Fruit fly (Drosophila melanogaster) whole organism, embryonic: Measurements from ENCODE around the gene Adsl.

Source experiments
- Awh ChIP-seq: fragments of 200-800 bp; sonication (Bioruptor generic); IDR thresholded peaks from 2 replicates; pipeline ENCODE4, ENCODE4 v1.3.6; 2022; ENCODE audit warnings: missing biosample characterization, missing genetic modification characterization
- B-H2 ChIP-seq: fragments of 200-800 bp; sonication (Bioruptor generic); optimal IDR thresholded peaks from 2 replicates; lab custom pipeline; 2018; ENCODE audit warnings: missing biosample characterization, mild to moderate bottlenecking, missing genetic modification characterization
- CG10147 ChIP-seq: fragments of 200-800 bp; sonication (Bioruptor generic); optimal IDR thresholded peaks from 2 replicates; lab custom pipeline; 2019; ENCODE audit warnings: missing biosample characterization, mild to moderate bottlenecking, missing genetic modification characterization, moderate library complexity
- CG10209 ChIP-seq: fragments of 200-800 bp; sonication (Bioruptor generic); optimal IDR thresholded peaks from 3 replicates; lab custom pipeline; 2017; ENCODE audit warnings: missing biosample characterization, mild to moderate bottlenecking, missing genetic modification characterization, missing genetic modification reagents
- CG11695 ChIP-seq: fragments of 200-800 bp; sonication (Bioruptor generic); IDR thresholded peaks from 3 replicates; pipeline ENCODE4 v1.3.6; 2022; ENCODE audit warnings: missing biosample characterization, missing genetic modification characterization
- CG12942 ChIP-seq: fragments of 200-800 bp; sonication (Bioruptor generic); optimal IDR thresholded peaks from 3 replicates; lab custom pipeline; 2016; ENCODE audit warnings: missing biosample characterization, missing genetic modification characterization
- CG14441 ChIP-seq: fragments of 200-800 bp; sonication (Bioruptor generic); IDR thresholded peaks from 2 replicates; pipeline ENCODE4 v1.3.6; 2022; ENCODE audit warnings: missing biosample characterization, missing genetic modification characterization
- CG14860 ChIP-seq: fragments of 200-800 bp; sonication (Bioruptor generic); IDR thresholded peaks from 3 replicates; pipeline ENCODE4 v1.3.6; 2022; ENCODE audit warnings: missing biosample characterization, missing genetic modification characterization; ENCODE audit not compliant: partially characterized antibody
- CG14965 ChIP-seq: fragments of 200-800 bp; sonication (Bioruptor generic); optimal IDR thresholded peaks from 2 replicates; lab custom pipeline; 2016; ENCODE audit warnings: missing biosample characterization, missing genetic modification characterization, borderline replicate concordance
- CG2712 ChIP-seq: fragments of 200-800 bp; optimal IDR thresholded peaks from 3 replicates; lab custom pipeline; 2019; ENCODE audit warnings: missing biosample characterization, mild to moderate bottlenecking, missing genetic modification characterization, moderate library complexity
- CG2875 ChIP-seq: fragments of 200-800 bp; sonication (Bioruptor generic); optimal IDR thresholded peaks from 2 replicates; lab custom pipeline; 2017; ENCODE audit warnings: missing biosample characterization, mild to moderate bottlenecking, missing genetic modification characterization, missing genetic modification reagents
- CG30020 ChIP-seq: fragments of 200-800 bp; optimal IDR thresholded peaks from 2 replicates; lab custom pipeline; 2019; ENCODE audit warnings: missing biosample characterization, mild to moderate bottlenecking, missing genetic modification characterization, moderate library complexity
- CG33213 ChIP-seq: fragments of 200-800 bp; sonication (Bioruptor generic); optimal IDR thresholded peaks from 3 replicates; lab custom pipeline; 2016; ENCODE audit warnings: missing biosample characterization, missing genetic modification characterization
- CG34224 ChIP-seq: fragments of 200-800 bp; sonication (Bioruptor generic); IDR thresholded peaks from 3 replicates; pipeline ENCODE4 v1.3.6; 2022; ENCODE audit warnings: missing biosample characterization, missing genetic modification characterization; ENCODE audit not compliant: partially characterized antibody
- CG6791 ChIP-seq: fragments of 200-800 bp; sonication (Bioruptor generic); IDR thresholded peaks from 3 replicates; pipeline ENCODE4 v1.3.6; 2022; ENCODE audit warnings: missing biosample characterization, missing genetic modification characterization; ENCODE audit not compliant: partially characterized antibody
- CG7963 ChIP-seq: fragments of 200-800 bp; sonication (Bioruptor generic); IDR thresholded peaks from 3 replicates; pipeline ENCODE4 v1.3.6; 2022; ENCODE audit warnings: missing biosample characterization, missing genetic modification characterization; ENCODE audit not compliant: partially characterized antibody
- CG8359 ChIP-seq: fragments of 200-800 bp; sonication (Bioruptor generic); optimal IDR thresholded peaks from 2 replicates; lab custom pipeline; 2017; ENCODE audit warnings: missing biosample characterization, mild to moderate bottlenecking, missing genetic modification characterization, borderline replicate concordance
- CG8388 ChIP-seq: fragments of 200-800 bp; sonication (Bioruptor generic); optimal IDR thresholded peaks from 2 replicates; lab custom pipeline; 2019; ENCODE audit warnings: missing biosample characterization, mild to moderate bottlenecking, missing genetic modification characterization, moderate library complexity
- CG8924 ChIP-seq: fragments of 200-800 bp; optimal IDR thresholded peaks from 3 replicates; lab custom pipeline; 2019; ENCODE audit warnings: missing biosample characterization, mild to moderate bottlenecking, missing genetic modification characterization, moderate library complexity
- CoRest ChIP-seq: fragments of 200-800 bp; sonication (Bioruptor generic); optimal IDR thresholded peaks from 3 replicates; lab custom pipeline; 2018; ENCODE audit warnings: missing biosample characterization, mild to moderate bottlenecking, missing genetic modification characterization, moderate library complexity
- D19A ChIP-seq: fragments of 200-800 bp; optimal IDR thresholded peaks from 3 replicates; lab custom pipeline; 2019; ENCODE audit warnings: missing biosample characterization, mild to moderate bottlenecking, missing genetic modification characterization, moderate library complexity
- Doc3 ChIP-seq: fragments of 200-800 bp; sonication (Bioruptor generic); IDR thresholded peaks from 3 replicates; pipeline ENCODE4 v1.3.6; 2022; ENCODE audit warnings: missing biosample characterization, missing genetic modification characterization; ENCODE audit not compliant: partially characterized antibody
- E2f2 ChIP-seq: fragments of 200-800 bp; sonication (Bioruptor generic); IDR thresholded peaks from 2 replicates; pipeline ENCODE4 v1.3.6; 2022; ENCODE audit warnings: missing biosample characterization, missing genetic modification characterization
- Ets65A ChIP-seq: fragments of 200-800 bp; sonication (Bioruptor generic); peaks from one replicate; lab custom pipeline; 2016; ENCODE audit warnings: missing biosample characterization, missing genetic modification characterization
- Gug ChIP-seq: fragments of 200-800 bp; sonication (Bioruptor generic); IDR thresholded peaks from 4 replicates; pipeline ENCODE4 v1.3.6; 2022; ENCODE audit warnings: missing biosample characterization, missing genetic modification characterization
- Hand ChIP-seq: fragments of 200-800 bp; sonication (Bioruptor generic); optimal IDR thresholded peaks from 2 replicates; lab custom pipeline; 2017; ENCODE audit warnings: mild to moderate bottlenecking, missing biosample characterization, missing genetic modification reagents, missing genetic modification characterization
- Hr78 ChIP-seq, 2 experiments: fragments of 200-800 bp in 1 of 2; fragments of >200 bp in 1 of 2; sonication (Bioruptor generic) in 1 of 2; optimal IDR thresholded peaks; 2 replicates each; lab custom pipeline; 2017 to 2019; ENCODE audit warnings: missing biosample characterization in 2 of 2, missing genetic modification characterization in 2 of 2, mild to moderate bottlenecking in 1 of 2, moderate library complexity in 1 of 2
- Lim3 ChIP-seq: fragments of 200-800 bp; sonication (Bioruptor generic); IDR thresholded peaks from 2 replicates; pipeline ENCODE4 v1.3.6; 2022; ENCODE audit warnings: missing biosample characterization, missing genetic modification characterization
- NK7.1 ChIP-seq: fragments of 200-800 bp; sonication (Bioruptor generic); optimal IDR thresholded peaks from 3 replicates; lab custom pipeline; 2016; ENCODE audit warnings: missing biosample characterization, missing genetic modification characterization
- Neu2 ChIP-seq: fragments of 200-800 bp; sonication (Bioruptor generic); optimal IDR thresholded peaks from 3 replicates; lab custom pipeline; 2016; ENCODE audit warnings: missing biosample characterization, missing genetic modification characterization, borderline replicate concordance
- Rx ChIP-seq: fragments of 200-800 bp; sonication (Bioruptor generic); IDR thresholded peaks from 2 replicates; pipeline ENCODE4 v1.3.6; 2022; ENCODE audit warnings: missing biosample characterization, missing genetic modification characterization
- Xrp1 ChIP-seq: fragments of 200-800 bp; sonication (Bioruptor generic); IDR thresholded peaks from 2 replicates; pipeline ENCODE4 v1.3.6; 2022; ENCODE audit warnings: missing biosample characterization, missing genetic modification characterization
- bowl ChIP-seq: fragments of 200-800 bp; sonication (Bioruptor generic); IDR thresholded peaks from 2 replicates; pipeline ENCODE4 v1.3.6; 2022; ENCODE audit warnings: missing biosample characterization, missing genetic modification characterization
- chif ChIP-seq, 2 experiments: fragments of 200-800 bp; sonication (Bioruptor generic); optimal IDR thresholded peaks; 3 replicates each; lab custom pipeline; 2016; ENCODE audit warnings: missing biosample characterization in 2 of 2, missing genetic modification characterization in 2 of 2
- crc ChIP-seq: fragments of 200-800 bp; sonication (Bioruptor generic); optimal IDR thresholded peaks from 2 replicates; lab custom pipeline; 2016; ENCODE audit warnings: missing biosample characterization, missing genetic modification characterization
- da ChIP-seq: fragments of 200-800 bp; sonication (Bioruptor generic); optimal IDR thresholded peaks from 2 replicates; lab custom pipeline; 2016; ENCODE audit warnings: missing biosample characterization, missing genetic modification characterization
- dan ChIP-seq: fragments of 200-800 bp; sonication (Bioruptor generic); IDR thresholded peaks from 2 replicates; pipeline ENCODE4 v1.3.6; 2022; ENCODE audit warnings: missing biosample characterization, missing genetic modification characterization
- dmrt11E ChIP-seq: fragments of 200-800 bp; sonication (Bioruptor generic); optimal IDR thresholded peaks from 3 replicates; lab custom pipeline; 2018; ENCODE audit warnings: missing biosample characterization, mild to moderate bottlenecking, missing genetic modification characterization, moderate library complexity
- dpn ChIP-seq, 2 experiments: fragments of 200-800 bp; sonication (Bioruptor generic); optimal IDR thresholded peaks; 3 replicates each; lab custom pipeline; 2016; ENCODE audit warnings: missing biosample characterization in 2 of 2, missing genetic modification characterization in 2 of 2
- fd96Cb ChIP-seq: fragments of 200-800 bp; sonication (Bioruptor generic); optimal IDR thresholded peaks from 2 replicates; lab custom pipeline; 2018; ENCODE audit warnings: missing biosample characterization, mild to moderate bottlenecking, missing genetic modification characterization, moderate library complexity
- fru ChIP-seq: fragments of >200 bp; optimal IDR thresholded peaks from 2 replicates; lab custom pipeline; 2017
- gfzf ChIP-seq: fragments of 200-800 bp; sonication (Bioruptor generic); optimal IDR thresholded peaks from 2 replicates; lab custom pipeline; 2016; ENCODE audit warnings: missing biosample characterization, mild to moderate bottlenecking, missing genetic modification characterization, moderate library complexity
- gro ChIP-seq: fragments of 200-800 bp; sonication (Bioruptor generic); optimal IDR thresholded peaks from 2 replicates; lab custom pipeline; 2016; ENCODE audit warnings: missing biosample characterization, missing genetic modification characterization
- jumu ChIP-seq: fragments of 200-800 bp; sonication (Bioruptor generic); optimal IDR thresholded peaks from 3 replicates; lab custom pipeline; 2016; ENCODE audit warnings: missing biosample characterization, missing genetic modification characterization
- pb ChIP-seq: fragments of 200-800 bp; sonication (Bioruptor generic); optimal IDR thresholded peaks from 3 replicates; lab custom pipeline; 2016; ENCODE audit warnings: missing biosample characterization, missing genetic modification characterization
- row ChIP-seq: fragments of 200-800 bp; sonication (Bioruptor generic); IDR thresholded peaks from 3 replicates; pipeline ENCODE4 v1.3.6; 2022; ENCODE audit warnings: missing biosample characterization, missing genetic modification characterization
- sqz ChIP-seq: fragments of 200-800 bp; sonication (Bioruptor generic); optimal IDR thresholded peaks from 3 replicates; lab custom pipeline; 2018; ENCODE audit warnings: missing biosample characterization, mild to moderate bottlenecking, missing genetic modification characterization
- tgo ChIP-seq: fragments of 200-800 bp; sonication (Bioruptor generic); IDR thresholded peaks from 3 replicates; pipeline ENCODE4 v1.3.6; 2022; ENCODE audit warnings: missing biosample characterization, missing genetic modification characterization
- tio ChIP-seq: fragments of 200-800 bp; sonication (Bioruptor generic); optimal IDR thresholded peaks from 2 replicates; lab custom pipeline; 2017; ENCODE audit warnings: missing biosample characterization, missing genetic modification characterization, inconsistent platforms
- tup ChIP-seq: fragments of 200-800 bp; sonication (Bioruptor generic); optimal IDR thresholded peaks from 2 replicates; lab custom pipeline; 2016; ENCODE audit warnings: missing biosample characterization, mild to moderate bottlenecking, missing genetic modification characterization, moderate library complexity
- vvl ChIP-seq: fragments of 200-800 bp; sonication (Bioruptor generic); IDR thresholded peaks from 2 replicates; pipeline ENCODE4 v1.3.6; 2022; ENCODE audit warnings: missing biosample characterization, missing genetic modification characterization

The Adsl gene

dm6 chr3R:17060244-17060664, 39.3 kb upstream of the Adsl start (continued):
- TF ChIP-seq Neu2 (GFP tag; lab: Kevin White, UChicago): no peak
- TF ChIP-seq vvl (GFP tag; lab: Robert Waterston, UW): no peak
- TF ChIP-seq gro: no peak
- no peak for TF ChIP-seq CG7963 (GFP tag; lab: Robert Waterston, UW)
- TF ChIP-seq CG2875 (GFP tag; lab: Kevin White, UChicago): peak; percentile 33
- no peak for TF ChIP-seq fru
- TF ChIP-seq dmrt11E (tag; lab: Kevin White, UChicago): peak; percentile 36
- no peak for TF ChIP-seq CG8359
- no peak for TF ChIP-seq Rx (GFP tag; lab: Robert Waterston, UW)
- peak; percentile 61 for TF ChIP-seq row
- TF ChIP-seq CG11695: no peak
- TF ChIP-seq CG6791 (GFP tag; lab: Robert Waterston, UW): no peak
- TF ChIP-seq CG14860 (GFP tag; lab: Robert Waterston, UW): no peak
- peak; percentile 83 for TF ChIP-seq Ets65A (GFP tag; lab: Kevin White, UChicago)
- TF ChIP-seq CG2712 (tag; lab: Kevin White, UChicago): peak; percentile 63
- TF ChIP-seq CG14441 (GFP tag; lab: Robert Waterston, UW): peak; percentile 32; the same call in 1 of the 2 replicates
- TF ChIP-seq dan (GFP tag; lab: Robert Waterston, UW): no peak
- no peak for TF ChIP-seq Doc3 (GFP tag; lab: Robert Waterston, UW)
- TF ChIP-seq pb (GFP tag; lab: Kevin White, UChicago): no peak
- TF ChIP-seq tup (GFP tag; lab: Kevin White, UChicago): no peak
- peak; percentile 33 for TF ChIP-seq D19A (tag; lab: Kevin White, UChicago)
- peak in 1 of 2 experiments; percentile 5 for TF ChIP-seq Hr78 (GFP tag; optimal IDR thresholded peaks at IDR 0.05; lab: Kevin White, UChicago)
- TF ChIP-seq gfzf (GFP tag; lab: Kevin White, UChicago): no peak
- TF ChIP-seq CG8924 (tag; lab: Kevin White, UChicago): peak; percentile 44
- peak; percentile 17 for TF ChIP-seq jumu (GFP tag; lab: Kevin White, UChicago)
- peak; percentile 33 for TF ChIP-seq CG10209 (GFP tag; lab: Kevin White, UChicago)
- no peak for TF ChIP-seq B-H2 (GFP tag; lab: Kevin White, UChicago)
- peak; percentile 13 to 49 for TF ChIP-seq dpn (GFP tag; optimal IDR thresholded peaks at IDR 0.05; lab: Kevin White, UChicago)
- no peak for TF ChIP-seq CG10147 (GFP tag; lab: Kevin White, UChicago)
- no peak for TF ChIP-seq sqz (GFP tag; lab: Kevin White, UChicago)
- TF ChIP-seq da (GFP tag; lab: Kevin White, UChicago): no peak
- TF ChIP-seq crc (GFP tag; lab: Kevin White, UChicago): no peak
- TF ChIP-seq CG34224: no peak
- TF ChIP-seq Xrp1: peak; percentile 66; the same call in 1 of the 2 replicates
- peak; percentile 69 for TF ChIP-seq tio (GFP tag; lab: Kevin White, UChicago)
- TF ChIP-seq Gug: no peak
- 0 out of 2 replicates have a peak, but pooled peaks have one; percentile 27 for TF ChIP-seq bowl (GFP tag; lab: Robert Waterston, UW)
- peak; percentile 30 for TF ChIP-seq CG12942 (GFP tag; lab: Kevin White, UChicago)
- TF ChIP-seq CG14965 (GFP tag; lab: Kevin White, UChicago): no peak
- no peak for TF ChIP-seq Hand
- TF ChIP-seq CG30020 (tag; lab: Kevin White, UChicago): no peak
- peak; percentile 44 for TF ChIP-seq CG8388 (GFP tag; lab: Kevin White, UChicago)
- TF ChIP-seq Lim3 (GFP tag; lab: Robert Waterston, UW): no peak
- no peak for TF ChIP-seq tgo
- no peak for TF ChIP-seq NK7.1
- no peak for TF ChIP-seq CG33213 (GFP tag; lab: Kevin White, UChicago)
- TF ChIP-seq Awh (GFP tag; lab: Robert Waterston, UW): no peak
- TF ChIP-seq CoRest (tag; lab: Kevin White, UChicago): peak; percentile 67
- no peak for TF ChIP-seq E2f2
- TF ChIP-seq fd96Cb (tag; lab: Kevin White, UChicago): peak; percentile 62
- peak in 1 of 2 experiments; percentile 3 for TF ChIP-seq chif (GFP tag; optimal IDR thresholded peaks at IDR 0.05; lab: Kevin White, UChicago)
